Worm (Caenorhabditis elegans) whole organism, mixed stage, embryonic: ENCODE results near the gene eef-1A.2.

Experiments used
- M03D4.4 ChIP-seq: sonication (generic microtip); optimal IDR thresholded peaks from 2 replicates; lab custom pipeline; 2017; ENCODE audit warnings: mild to moderate bottlenecking, missing genetic modification characterization, missing compliant biosample characterization
- bed-3 ChIP-seq: fragments of 200-800 bp; sonication (Bioruptor generic); optimal IDR thresholded peaks from 3 replicates; lab custom pipeline; 2018; ENCODE audit warnings: mild to moderate bottlenecking, missing genetic modification characterization, moderate library complexity, missing compliant biosample characterization
- blmp-1 ChIP-seq: fragments of 150-350 bp; optimal IDR thresholded peaks from 2 replicates; lab custom pipeline; 2014; ENCODE audit warnings: missing biosample characterization, missing genetic modification characterization
- ceh-39 ChIP-seq: fragments of 150-350 bp; optimal IDR thresholded peaks from 2 replicates; lab custom pipeline; 2014; ENCODE audit warnings: missing biosample characterization, missing genetic modification characterization
- ceh-43 ChIP-seq: fragments of 200-800 bp; sonication (Bioruptor generic); optimal IDR thresholded peaks from 2 replicates; lab custom pipeline; 2018; ENCODE audit warnings: mild to moderate bottlenecking, missing genetic modification characterization, moderate library complexity, missing compliant biosample characterization
- ceh-83 ChIP-seq: fragments of 200-800 bp; sonication (Bioruptor generic); optimal IDR thresholded peaks from 2 replicates; lab custom pipeline; 2018; ENCODE audit warnings: mild to moderate bottlenecking, missing genetic modification characterization, missing compliant biosample characterization
- ces-1 ChIP-seq: fragments of 150-350 bp; optimal IDR thresholded peaks from 2 replicates; lab custom pipeline; 2014; ENCODE audit warnings: missing biosample characterization, missing genetic modification reagents, missing genetic modification characterization
- cnd-1 ChIP-seq: fragments of 200-800 bp; sonication (Bioruptor generic); optimal IDR thresholded peaks from 2 replicates; lab custom pipeline; 2018; ENCODE audit warnings: mild to moderate bottlenecking, missing genetic modification characterization, missing compliant biosample characterization
- drap-1 ChIP-seq: fragments of 200-800 bp; sonication (Bioruptor generic); optimal IDR thresholded peaks from 3 replicates; lab custom pipeline; 2018; ENCODE audit warnings: mild to moderate bottlenecking, missing genetic modification characterization, missing compliant biosample characterization
- elt-1 ChIP-seq: sonication (generic microtip); optimal IDR thresholded peaks from 2 replicates; lab custom pipeline; 2017; ENCODE audit warnings: missing genetic modification characterization, mild to moderate bottlenecking, missing compliant biosample characterization, antibody characterized with exemption, moderate library complexity, borderline replicate concordance; ENCODE audit not compliant: insufficient read depth
- elt-3 ChIP-seq: fragments of 150-350 bp; optimal IDR thresholded peaks from 2 replicates; lab custom pipeline; 2014; ENCODE audit warnings: missing biosample characterization, missing genetic modification characterization
- flh-1 ChIP-seq: fragments of 200-800 bp; sonication (Bioruptor generic); optimal IDR thresholded peaks from 2 replicates; lab custom pipeline; 2018; ENCODE audit warnings: mild to moderate bottlenecking, missing genetic modification characterization, moderate library complexity, missing compliant biosample characterization
- ham-2 ChIP-seq: fragments of 200-800 bp; sonication (Bioruptor generic); optimal IDR thresholded peaks from 2 replicates; lab custom pipeline; 2018; ENCODE audit warnings: mild to moderate bottlenecking, missing genetic modification characterization, missing compliant biosample characterization
- hlh-1 ChIP-seq: fragments of 150-350 bp; optimal IDR thresholded peaks from 2 replicates; lab custom pipeline; 2014; ENCODE audit warnings: missing biosample characterization, missing genetic modification reagents, missing genetic modification characterization
- lin-13 ChIP-seq: fragments of 150-350 bp; optimal IDR thresholded peaks from 2 replicates; lab custom pipeline; 2014; ENCODE audit warnings: missing biosample characterization, missing genetic modification characterization
- lin-32 ChIP-seq: fragments of 200-800 bp; sonication (Bioruptor generic); optimal IDR thresholded peaks from 2 replicates; lab custom pipeline; 2018; ENCODE audit warnings: mild to moderate bottlenecking, missing genetic modification characterization, missing compliant biosample characterization
- lsy-2 ChIP-seq: fragments of 150-350 bp; optimal IDR thresholded peaks from 2 replicates; lab custom pipeline; 2014; ENCODE audit warnings: missing biosample characterization, missing genetic modification characterization
- mab-5 ChIP-seq: fragments of 150-350 bp; optimal IDR thresholded peaks from 2 replicates; lab custom pipeline; 2014; ENCODE audit warnings: missing biosample characterization, missing genetic modification characterization
- mep-1 ChIP-seq: fragments of 150-350 bp; optimal IDR thresholded peaks from 2 replicates; lab custom pipeline; 2017; ENCODE audit warnings: missing biosample characterization, missing genetic modification reagents, missing genetic modification characterization, inconsistent platforms
- mls-2 ChIP-seq: sonication (generic microtip); optimal IDR thresholded peaks from 2 replicates; lab custom pipeline; 2016; ENCODE audit warnings: mild to moderate bottlenecking, missing genetic modification characterization, moderate library complexity, missing compliant biosample characterization
- nhr-12 ChIP-seq: fragments of 150-350 bp; optimal IDR thresholded peaks from 2 replicates; lab custom pipeline; 2014; ENCODE audit warnings: missing biosample characterization, missing genetic modification characterization
- nhr-2 ChIP-seq: fragments of 150-350 bp; optimal IDR thresholded peaks from 2 replicates; lab custom pipeline; 2014; ENCODE audit warnings: missing biosample characterization, missing genetic modification characterization
- nhr-237 ChIP-seq: fragments of 150-350 bp; optimal IDR thresholded peaks from 2 replicates; lab custom pipeline; 2014; ENCODE audit warnings: missing biosample characterization, missing genetic modification characterization
- nhr-28 ChIP-seq: fragments of 150-350 bp; optimal IDR thresholded peaks from 2 replicates; lab custom pipeline; 2014; ENCODE audit warnings: missing biosample characterization, missing genetic modification characterization
- nhr-76 ChIP-seq: sonication (generic microtip); optimal IDR thresholded peaks from 2 replicates; lab custom pipeline; 2017; ENCODE audit warnings: missing biosample characterization, missing genetic modification characterization
- pha-4 ChIP-seq: fragments of 150-350 bp; optimal IDR thresholded peaks from 2 replicates; lab custom pipeline; 2018; ENCODE audit warnings: missing biosample characterization, missing genetic modification reagents, missing genetic modification characterization
- sem-2 ChIP-seq: fragments of 200-800 bp; sonication (Bioruptor generic); optimal IDR thresholded peaks from 2 replicates; lab custom pipeline; 2018; ENCODE audit warnings: mild to moderate bottlenecking, missing genetic modification characterization, missing compliant biosample characterization
- snpc-4 ChIP-seq: fragments of 150-350 bp; optimal IDR thresholded peaks from 2 replicates; lab custom pipeline; 2014; ENCODE audit warnings: missing biosample characterization, missing genetic modification characterization
- sptf-1 ChIP-seq: sonication (generic microtip); optimal IDR thresholded peaks from 2 replicates; lab custom pipeline; 2017; ENCODE audit warnings: mild to moderate bottlenecking, missing genetic modification characterization, moderate library complexity, missing compliant biosample characterization
- tbx-8 ChIP-seq: fragments of 200-800 bp; sonication (Bioruptor generic); optimal IDR thresholded peaks from 2 replicates; lab custom pipeline; 2018; ENCODE audit warnings: mild to moderate bottlenecking, missing genetic modification characterization, moderate library complexity, missing compliant biosample characterization
- unc-120 ChIP-seq: sonication (generic microtip); optimal IDR thresholded peaks from 2 replicates; lab custom pipeline; 2017; ENCODE audit warnings: missing genetic modification characterization, missing compliant biosample characterization; ENCODE audit not compliant: poor library complexity, severe bottlenecking
- unc-39 ChIP-seq: fragments of 150-350 bp; optimal IDR thresholded peaks from 2 replicates; lab custom pipeline; 2014; ENCODE audit warnings: missing biosample characterization, missing genetic modification characterization
- unc-62 ChIP-seq: fragments of 150-350 bp; optimal IDR thresholded peaks from 2 replicates; lab custom pipeline; 2014; ENCODE audit warnings: missing biosample characterization, missing genetic modification reagents, missing genetic modification characterization
- zip-8 ChIP-seq: fragments of 150-350 bp; optimal IDR thresholded peaks from 2 replicates; lab custom pipeline; 2014; ENCODE audit warnings: missing biosample characterization, missing genetic modification characterization
- ztf-11 ChIP-seq: fragments of 150-350 bp; optimal IDR thresholded peaks from 2 replicates; lab custom pipeline; 2014; ENCODE audit warnings: missing biosample characterization, missing genetic modification characterization

Gene eef-1A.2

DNA sequence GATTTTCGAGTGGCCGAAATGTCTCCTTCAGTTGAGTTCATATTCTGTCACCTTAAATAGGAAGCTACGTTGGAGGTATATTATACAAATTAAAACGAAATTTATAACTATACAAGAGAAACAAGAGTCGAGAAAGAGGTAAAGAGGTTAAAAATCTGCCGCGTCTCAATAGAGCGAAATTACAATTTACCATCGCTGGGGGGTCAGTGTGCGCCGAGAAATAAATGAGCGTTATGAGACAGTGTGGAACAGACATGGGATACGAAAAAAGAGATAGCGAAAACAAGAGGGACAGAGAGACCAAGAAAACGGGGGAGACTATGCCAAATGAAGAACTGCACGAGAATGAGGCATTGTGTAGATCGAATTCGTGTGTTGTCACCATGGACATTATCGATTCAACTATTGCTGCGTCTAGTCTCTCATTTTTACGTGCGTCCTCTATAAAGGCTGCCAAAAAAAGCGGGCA lies 35.5 kb upstream of the eef-1A.2 start, which contains the start of gene ZK154.5:
ZK154.5 (minus strand) TSS at position 51 of the 469 bp plus-strand sequence.
- TF ChIP-seq elt-1 (peak; percentile 8), tbx-8 (GFP tag; lab: Kevin White, UChicago) (no peak), nhr-76 (tag; lab: Kevin White, UChicago) (no peak), unc-120 (peak; percentile 81), ztf-11 (tag; lab: Kevin White, UChicago) (no peak), M03D4.4 (tag; lab: Kevin White, UChicago) (no peak), flh-1 (no peak), ces-1 (GFP tag; lab: Kevin White, UChicago) (peak; percentile 43), bed-3 (GFP tag; lab: Kevin White, UChicago) (no peak), mep-1 (tag; lab: Kevin White, UChicago) (peak; percentile 80), mab-5 (no peak), lsy-2 (peak; percentile 9), ceh-39 (tag; lab: Kevin White, UChicago) (peak; percentile 82), cnd-1 (tag; lab: Kevin White, UChicago) (peak; percentile 36), elt-3 (no peak), nhr-237 (tag; lab: Kevin White, UChicago) (no peak), mls-2 (tag; lab: Kevin White, UChicago) (no peak), ham-2 (GFP tag; lab: Kevin White, UChicago) (no peak), ceh-43 (GFP tag; lab: Kevin White, UChicago) (no peak), sptf-1 (tag; lab: Kevin White, UChicago) (no peak), pha-4 (tag; lab: Kevin White, UChicago) (peak; percentile 7), hlh-1 (peak; percentile 35), nhr-2 (tag; lab: Kevin White, UChicago) (no peak), nhr-28 (tag; lab: Kevin White, UChicago) (no peak), blmp-1 (no peak), lin-13 (tag; lab: Kevin White, UChicago) (no peak), ceh-83 (GFP tag; lab: Kevin White, UChicago) (peak; percentile 31), drap-1 (GFP tag; lab: Kevin White, UChicago) (no peak), unc-62 (GFP tag; lab: Kevin White, UChicago) (peak; percentile 9), zip-8 (tag; lab: Kevin White, UChicago) (no peak), lin-32 (GFP tag; lab: Kevin White, UChicago) (no peak), sem-2 (no peak), snpc-4 (tag; lab: Kevin White, UChicago) (no peak), unc-39 (tag; lab: Kevin White, UChicago) (no peak), nhr-12 (no peak)
- TF ChIP-seq, all 35 proteins: peak for 11

- no peak for TF ChIP-seq unc-39 (tag; lab: Kevin White, UChicago)
- no peak for TF ChIP-seq ztf-11 (tag; lab: Kevin White, UChicago)
- no peak for TF ChIP-seq bed-3 (GFP tag; lab: Kevin White, UChicago)
These were observed 31.7 kb upstream of the eef-1A.2 start for ce11 chrX:7791802-7792201.

DNA sequence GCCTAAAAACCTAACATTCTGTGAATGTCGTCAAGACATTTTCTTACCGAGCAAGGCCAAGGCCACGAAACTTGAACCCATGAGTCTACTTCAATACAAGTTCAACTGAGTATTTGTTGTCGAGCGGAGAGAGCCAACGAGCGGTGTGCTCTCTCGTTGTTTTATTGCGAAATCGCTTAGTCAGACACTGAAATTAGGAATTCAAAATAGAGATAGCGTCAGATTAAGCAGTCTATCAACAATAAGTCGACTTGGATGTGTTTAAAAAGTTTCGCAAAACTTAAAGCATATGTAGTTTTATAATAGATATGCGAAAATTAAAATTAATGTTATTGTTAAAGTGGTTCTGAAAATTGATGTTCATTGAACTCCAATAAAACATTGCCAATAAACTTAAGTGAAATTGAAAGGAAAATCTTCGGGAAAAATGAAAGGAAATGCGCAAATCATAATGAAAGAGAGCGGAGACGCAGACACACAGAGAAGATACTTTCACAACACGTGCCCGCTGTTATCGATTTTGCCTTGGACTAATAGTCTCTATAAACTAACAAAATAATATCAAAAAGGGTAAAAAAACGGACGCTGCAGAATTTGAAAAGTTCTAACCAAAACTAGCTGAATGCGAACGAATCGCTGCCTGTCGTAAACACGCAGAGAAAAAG lies 29.9 kb upstream of the eef-1A.2 start, which contains the start of gene ZK154.6:
ZK154.6 (minus strand) TSS at position 187 of the 665 bp plus-strand sequence.
- TF ChIP-seq ces-1 (GFP tag; lab: Kevin White, UChicago) (peak; percentile 47), nhr-2 (tag; lab: Kevin White, UChicago) (no peak), M03D4.4 (tag; lab: Kevin White, UChicago) (no peak), sem-2 (no peak), flh-1 (no peak), ceh-39 (tag; lab: Kevin White, UChicago) (no peak), drap-1 (GFP tag; lab: Kevin White, UChicago) (no peak), elt-1 (no peak), pha-4 (tag; lab: Kevin White, UChicago) (no peak), unc-62 (GFP tag; lab: Kevin White, UChicago) (no peak), ceh-83 (GFP tag; lab: Kevin White, UChicago) (no peak), unc-39 (tag; lab: Kevin White, UChicago) (no peak), blmp-1 (peak; percentile 95), nhr-237 (tag; lab: Kevin White, UChicago) (no peak), nhr-76 (tag; lab: Kevin White, UChicago) (no peak), hlh-1 (no peak), nhr-12 (no peak)
- TF ChIP-seq, all 35 proteins: peak for 2
